Fruit fly (Drosophila melanogaster) whole organism, embryonic: ENCODE results near the gene CG6290.

Source experiments
- BEAF-32 ChIP-seq: fragments of 200-800 bp; sonication (Bioruptor generic); optimal IDR thresholded peaks from 3 replicates; lab custom pipeline; 2017; ENCODE audit warnings: missing biosample characterization, missing genetic modification characterization, mild to moderate bottlenecking, moderate library complexity, missing genetic modification reagents
- BtbVII ChIP-seq: fragments of 200-800 bp; sonication (Bioruptor generic); optimal IDR thresholded peaks from 3 replicates; lab custom pipeline; 2017; ENCODE audit warnings: missing biosample characterization, mild to moderate bottlenecking, missing genetic modification characterization
- CG10462 ChIP-seq: fragments of 200-800 bp; sonication (Bioruptor generic); optimal IDR thresholded peaks from 2 replicates; lab custom pipeline; 2016; ENCODE audit warnings: missing biosample characterization, missing genetic modification characterization
- CG10959 ChIP-seq: fragments of 200-800 bp; sonication (Bioruptor generic); IDR thresholded peaks from 2 replicates; pipeline ENCODE4 v1.3.6; 2022; ENCODE audit warnings: missing biosample characterization, missing genetic modification characterization
- CG13123 ChIP-seq: fragments of 200-800 bp; sonication (Bioruptor generic); optimal IDR thresholded peaks from 2 replicates; lab custom pipeline; 2016; ENCODE audit warnings: missing biosample characterization, missing genetic modification characterization
- CG13287 ChIP-seq: fragments of 200-800 bp; sonication (Bioruptor generic); IDR thresholded peaks from 2 replicates; pipeline ENCODE4 v1.3.6; 2022; ENCODE audit warnings: missing biosample characterization, missing genetic modification characterization; ENCODE audit not compliant: partially characterized antibody
- CG17359 ChIP-seq: fragments of 200-800 bp; sonication (Bioruptor generic); optimal IDR thresholded peaks from 3 replicates; lab custom pipeline; 2018; ENCODE audit warnings: missing biosample characterization, mild to moderate bottlenecking, missing genetic modification characterization, moderate library complexity
- CG17385 ChIP-seq: fragments of 200-800 bp; sonication (Bioruptor generic); optimal IDR thresholded peaks from 3 replicates; lab custom pipeline; 2018; ENCODE audit warnings: missing biosample characterization, mild to moderate bottlenecking, missing genetic modification characterization
- CG1792 ChIP-seq: fragments of 200-800 bp; sonication (Bioruptor generic); optimal IDR thresholded peaks from 2 replicates; lab custom pipeline; 2016; ENCODE audit warnings: missing biosample characterization, missing genetic modification characterization
- CG18011 ChIP-seq: fragments of 200-800 bp; sonication (Bioruptor generic); optimal IDR thresholded peaks from 2 replicates; lab custom pipeline; 2017; ENCODE audit warnings: missing biosample characterization, missing genetic modification characterization, mild to moderate bottlenecking, moderate library complexity, missing genotype
- CG30431 ChIP-seq: fragments of 200-800 bp; sonication (Bioruptor generic); optimal IDR thresholded peaks from 2 replicates; lab custom pipeline; 2017; ENCODE audit warnings: missing biosample characterization, missing genetic modification characterization
- CG3726 ChIP-seq: fragments of 200-800 bp; sonication (Bioruptor generic); IDR thresholded peaks from 3 replicates; pipeline ENCODE4, ENCODE4 v1.3.6; 2022; ENCODE audit warnings: missing biosample characterization, missing genetic modification characterization
- CG3838 ChIP-seq: fragments of 200-800 bp; sonication (Bioruptor generic); optimal IDR thresholded peaks from 3 replicates; lab custom pipeline; 2016; ENCODE audit warnings: missing biosample characterization, missing genetic modification characterization
- CG5245 ChIP-seq: fragments of 200-800 bp; sonication (Bioruptor generic); optimal IDR thresholded peaks from 3 replicates; lab custom pipeline; 2016; ENCODE audit warnings: missing biosample characterization, missing genetic modification characterization
- CG7271 ChIP-seq: fragments of 200-800 bp; sonication (Bioruptor generic); optimal IDR thresholded peaks from 2 replicates; lab custom pipeline; 2018; ENCODE audit warnings: missing biosample characterization, mild to moderate bottlenecking, missing genetic modification characterization, moderate library complexity
- CG7963 ChIP-seq: fragments of 200-800 bp; sonication (Bioruptor generic); IDR thresholded peaks from 3 replicates; pipeline ENCODE4 v1.3.6; 2022; ENCODE audit warnings: missing biosample characterization, missing genetic modification characterization; ENCODE audit not compliant: partially characterized antibody
- CG8089 ChIP-seq: fragments of 200-800 bp; sonication (Bioruptor generic); optimal IDR thresholded peaks from 3 replicates; lab custom pipeline; 2016; ENCODE audit warnings: missing biosample characterization, missing genetic modification characterization
- CG8765 ChIP-seq: fragments of 200-800 bp; sonication (Bioruptor generic); IDR thresholded peaks from 2 replicates; pipeline ENCODE4 v1.3.6; 2022; ENCODE audit warnings: missing biosample characterization, missing genetic modification characterization
- CG9215 ChIP-seq: fragments of 200-800 bp; sonication (Bioruptor generic); IDR thresholded peaks from 2 replicates; pipeline ENCODE4 v1.3.6; 2022; ENCODE audit warnings: missing biosample characterization, missing genetic modification characterization
- CG9727 ChIP-seq: fragments of 200-800 bp; sonication (Bioruptor generic); optimal IDR thresholded peaks from 3 replicates; lab custom pipeline; 2017; ENCODE audit warnings: missing biosample characterization, mild to moderate bottlenecking, missing genetic modification characterization
- CG9797 ChIP-seq: fragments of 200-800 bp; sonication (Bioruptor generic); optimal IDR thresholded peaks from 3 replicates; lab custom pipeline; 2018; ENCODE audit warnings: missing biosample characterization, mild to moderate bottlenecking, missing genetic modification characterization
- Dll ChIP-seq: fragments of 200-800 bp; sonication (Bioruptor generic); IDR thresholded peaks from 4 replicates; pipeline ENCODE4 v1.3.6; 2022; ENCODE audit warnings: missing biosample characterization, missing genetic modification characterization; ENCODE audit not compliant: partially characterized antibody
- Doc2 ChIP-seq: fragments of 200-800 bp; sonication (Bioruptor generic); IDR thresholded peaks from 2 replicates; pipeline ENCODE4 v1.3.6; 2022; ENCODE audit warnings: missing biosample characterization, missing genetic modification characterization
- Fer2 ChIP-seq: fragments of 200-800 bp; sonication (Bioruptor generic); optimal IDR thresholded peaks from 2 replicates; lab custom pipeline; 2018; ENCODE audit warnings: missing biosample characterization, mild to moderate bottlenecking, missing genetic modification characterization, moderate library complexity
- Gsc ChIP-seq: fragments of 200-800 bp; sonication (Bioruptor generic); IDR thresholded peaks from 2 replicates; pipeline ENCODE4 v1.3.6; 2022; ENCODE audit warnings: missing biosample characterization, missing genetic modification characterization
- HLH3B ChIP-seq: fragments of 200-800 bp; sonication (Bioruptor generic); IDR thresholded peaks from 2 replicates; pipeline ENCODE4 v1.3.6; 2022; ENCODE audit warnings: missing biosample characterization, missing genetic modification characterization
- Hr39 ChIP-seq: fragments of >200 bp; optimal IDR thresholded peaks from 2 replicates; lab custom pipeline; 2017
- Hr51 ChIP-seq, 2 experiments: fragments of 200-800 bp; sonication (Bioruptor generic); optimal IDR thresholded peaks; 2 replicates in 1 of 2; 3 replicates in 1 of 2; lab custom pipeline; 2016 to 2018; ENCODE audit warnings: missing biosample characterization in 2 of 2, missing genetic modification characterization in 2 of 2, mild to moderate bottlenecking in 1 of 2, moderate library complexity in 1 of 2
- Lpt ChIP-seq: fragments of >200 bp; optimal IDR thresholded peaks from 2 replicates; lab custom pipeline; 2018; ENCODE audit warnings: missing biosample characterization, missing genetic modification characterization
- MESR4 ChIP-seq: fragments of 200-800 bp; sonication (Bioruptor generic); optimal IDR thresholded peaks from 2 replicates; lab custom pipeline; 2018; ENCODE audit warnings: missing biosample characterization, mild to moderate bottlenecking, missing genetic modification characterization, moderate library complexity
- Myb ChIP-seq: fragments of 200-800 bp; sonication (Bioruptor generic); optimal IDR thresholded peaks from 2 replicates; lab custom pipeline; 2016; ENCODE audit warnings: missing biosample characterization, missing genetic modification characterization
- Scr ChIP-seq: fragments of 200-800 bp; sonication (Bioruptor generic); IDR thresholded peaks from 2 replicates; pipeline ENCODE4 v1.3.6; 2022; ENCODE audit warnings: missing biosample characterization, missing genetic modification characterization; ENCODE audit not compliant: partially characterized antibody
- bbx ChIP-seq: fragments of 200-800 bp; sonication (Bioruptor generic); IDR thresholded peaks from 2 replicates; pipeline ENCODE4 v1.3.6; 2022; ENCODE audit warnings: missing biosample characterization, missing genetic modification characterization; ENCODE audit not compliant: partially characterized antibody
- cato ChIP-seq: fragments of 200-800 bp; sonication (Bioruptor generic); optimal IDR thresholded peaks from 2 replicates; lab custom pipeline; 2016; ENCODE audit warnings: missing biosample characterization, missing genetic modification characterization, borderline replicate concordance
- croc ChIP-seq: fragments of 200-800 bp; sonication (Bioruptor generic); conservative IDR thresholded peaks from 3 replicates; pipeline ENCODE4 v1.3.6; 2022; ENCODE audit warnings: missing biosample characterization, missing genetic modification characterization
- dati ChIP-seq: fragments of 200-800 bp; sonication (Bioruptor generic); IDR thresholded peaks from 2 replicates; pipeline ENCODE4 v1.3.6; 2022; ENCODE audit warnings: missing biosample characterization, missing genetic modification characterization
- ems ChIP-seq: fragments of 200-800 bp; sonication (Bioruptor generic); optimal IDR thresholded peaks from 3 replicates; lab custom pipeline; 2016; ENCODE audit warnings: missing biosample characterization, missing genetic modification characterization
- fd96Cb ChIP-seq: fragments of 200-800 bp; sonication (Bioruptor generic); optimal IDR thresholded peaks from 2 replicates; lab custom pipeline; 2018; ENCODE audit warnings: missing biosample characterization, mild to moderate bottlenecking, missing genetic modification characterization, moderate library complexity
- ken ChIP-seq: fragments of 200-800 bp; sonication (Bioruptor generic); IDR thresholded peaks from 3 replicates; pipeline ENCODE4 v1.3.6; 2022; ENCODE audit warnings: missing biosample characterization, missing genetic modification characterization
- klu ChIP-seq: fragments of 200-800 bp; sonication (Bioruptor generic); IDR thresholded peaks from 2 replicates; pipeline ENCODE4 v1.3.6; 2022; ENCODE audit warnings: missing biosample characterization, missing genetic modification characterization
- maf-S ChIP-seq: fragments of 200-800 bp; sonication (Bioruptor generic); optimal IDR thresholded peaks from 2 replicates; lab custom pipeline; 2016; ENCODE audit warnings: missing biosample characterization, missing genetic modification characterization
- pho ChIP-seq: fragments of 200-800 bp; sonication (Bioruptor generic); optimal IDR thresholded peaks from 2 replicates; lab custom pipeline; 2016; ENCODE audit warnings: missing biosample characterization, missing genetic modification characterization
- pzg ChIP-seq: fragments of 200-800 bp; sonication (Bioruptor generic); optimal IDR thresholded peaks from 3 replicates; lab custom pipeline; 2018; ENCODE audit warnings: missing biosample characterization, mild to moderate bottlenecking, missing genetic modification characterization, moderate library complexity
- row ChIP-seq: fragments of 200-800 bp; sonication (Bioruptor generic); IDR thresholded peaks from 3 replicates; pipeline ENCODE4 v1.3.6; 2022; ENCODE audit warnings: missing biosample characterization, missing genetic modification characterization
- salm ChIP-seq: fragments of 200-800 bp; sonication (Bioruptor generic); optimal IDR thresholded peaks from 2 replicates; lab custom pipeline; 2018; ENCODE audit warnings: missing biosample characterization, mild to moderate bottlenecking, missing genetic modification characterization
- slp2 ChIP-seq: fragments of 200-800 bp; sonication (Bioruptor generic); optimal IDR thresholded peaks from 2 replicates; lab custom pipeline; 2016; ENCODE audit warnings: missing biosample characterization, missing genetic modification characterization
- stwl ChIP-seq: fragments of 200-800 bp; sonication (Bioruptor generic); optimal IDR thresholded peaks from 3 replicates; lab custom pipeline; 2018; ENCODE audit warnings: missing biosample characterization, mild to moderate bottlenecking, missing genetic modification characterization, moderate library complexity
- sug ChIP-seq: fragments of 200-800 bp; optimal IDR thresholded peaks from 2 replicates; lab custom pipeline; 2019; ENCODE audit warnings: missing biosample characterization, mild to moderate bottlenecking, missing genetic modification characterization, moderate library complexity
- tap ChIP-seq: fragments of 200-800 bp; optimal IDR thresholded peaks from 3 replicates; lab custom pipeline; 2019; ENCODE audit warnings: missing biosample characterization, mild to moderate bottlenecking, missing genetic modification characterization, moderate library complexity
- unc-4 ChIP-seq: fragments of 200-800 bp; sonication (Bioruptor generic); IDR thresholded peaks from 2 replicates; pipeline ENCODE4 v1.3.6; 2022; ENCODE audit warnings: missing biosample characterization, missing genetic modification characterization; ENCODE audit not compliant: partially characterized antibody
- usp ChIP-seq: fragments of >200 bp; optimal IDR thresholded peaks from 2 replicates; lab custom pipeline; 2017; ENCODE audit warnings: missing biosample characterization, missing genetic modification characterization
- zfh1 ChIP-seq: fragments of 200-800 bp; sonication (Bioruptor generic); IDR thresholded peaks from 3 replicates; pipeline ENCODE4 v1.3.6; 2022; ENCODE audit warnings: missing biosample characterization, missing genetic modification characterization

The CG6290 gene

DNA sequence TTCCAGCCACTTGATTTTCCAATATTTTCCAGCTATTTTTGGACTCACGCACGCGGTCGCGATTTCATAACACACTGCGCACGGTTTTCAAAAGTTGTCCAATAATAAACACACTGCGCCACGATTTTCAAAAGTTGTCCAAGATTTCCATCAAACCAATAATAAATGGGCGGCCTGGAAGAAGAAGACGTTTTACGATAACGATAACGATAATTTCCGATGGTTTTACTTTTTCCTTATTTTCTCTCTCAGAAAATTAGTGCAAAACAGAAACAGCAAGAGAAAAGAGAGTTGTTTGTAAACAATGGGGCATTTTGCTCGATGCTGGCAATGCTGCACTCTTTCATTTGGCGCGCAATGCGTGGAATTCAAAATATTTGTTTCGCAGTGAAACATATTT is 27.4 kb upstream of the CG6290 start, which contains the start of gene Nt5b (continued):
- TF ChIP-seq ems (GFP tag; lab: Kevin White, UChicago) (no peak), Gsc (no peak), CG3726 (GFP tag; lab: Robert Waterston, UW) (no peak), sug (tag; lab: Kevin White, UChicago) (no peak), stwl (tag; lab: Kevin White, UChicago) (peak; percentile 66), Scr (peak; percentile 36; the same call in 1 of the 2 replicates), HLH3B (GFP tag; lab: Robert Waterston, UW) (no peak), CG8089 (GFP tag; lab: Kevin White, UChicago) (no peak), unc-4 (GFP tag; lab: Robert Waterston, UW) (0 out of 2 replicates have a peak, but pooled peaks have one; percentile 23), klu (no peak), Hr39 (no peak), zfh1 (GFP tag; lab: Robert Waterston, UW) (no peak), CG30431 (GFP tag; lab: Kevin White, UChicago) (no peak), CG7963 (GFP tag; lab: Robert Waterston, UW) (no peak), maf-S (GFP tag; lab: Kevin White, UChicago) (no peak), BEAF-32 (GFP tag; lab: Kevin White, UChicago) (peak; percentile 25), CG9215 (peak; percentile 86), CG18011 (GFP tag; lab: Kevin White, UChicago) (no peak), CG8765 (GFP tag; lab: Robert Waterston, UW) (no peak), cato (GFP tag; lab: Kevin White, UChicago) (no peak), CG5245 (GFP tag; lab: Kevin White, UChicago) (no peak), slp2 (GFP tag; lab: Kevin White, UChicago) (no peak), row (GFP tag; lab: Robert Waterston, UW) (no peak), CG9797 (GFP tag; lab: Kevin White, UChicago) (no peak), pzg (GFP tag; lab: Kevin White, UChicago) (peak; percentile 17), tap (tag; lab: Kevin White, UChicago) (no peak), Lpt (no peak), Myb (GFP tag; lab: Kevin White, UChicago) (no peak), Fer2 (tag; lab: Kevin White, UChicago) (no peak), CG10959 (GFP tag; lab: Robert Waterston, UW) (no peak), fd96Cb (tag; lab: Kevin White, UChicago) (no peak), croc (no peak), CG13123 (GFP tag; lab: Kevin White, UChicago) (no peak), CG17359 (tag; lab: Kevin White, UChicago) (no peak), CG3838 (GFP tag; lab: Kevin White, UChicago) (no peak), BtbVII (no peak), Doc2 (GFP tag; lab: Robert Waterston, UW) (no peak), pho (GFP tag; lab: Kevin White, UChicago) (no peak), usp (GFP tag; lab: Kevin White, UChicago) (no peak), CG7271 (tag; lab: Kevin White, UChicago) (no peak), CG17385 (GFP tag; lab: Kevin White, UChicago) (peak; percentile 88), MESR4 (GFP tag; lab: Kevin White, UChicago) (no peak), CG1792 (no peak), ken (GFP tag; lab: Robert Waterston, UW) (no peak), CG10462 (no peak), Dll (GFP tag; lab: Robert Waterston, UW) (peak; percentile 55; the same call in 1 of the 4 replicates), dati (GFP tag; lab: Robert Waterston, UW) (no peak), CG9727 (GFP tag; lab: Kevin White, UChicago) (no peak), bbx (GFP tag; lab: Robert Waterston, UW) (peak; percentile 31; the same call in 1 of the 2 replicates), salm (tag; lab: Kevin White, UChicago) (no peak), CG13287 (peak; percentile 65), Hr51 (GFP tag; optimal IDR thresholded peaks at IDR 0.05; lab: Kevin White, UChicago) (no peak)
